Worm (Caenorhabditis elegans) whole organism, L4 larva: Measurements from ENCODE around the gene F57A8.1.

Experiments
- F26F4.8 ChIP-seq: fragments of 200-800 bp; sonication (Bioruptor generic); conservative IDR thresholded peaks from 2 replicates; pipeline ENCODE4 v1.3.6; 2022; ENCODE audit warnings: missing genetic modification characterization, missing compliant biosample characterization
- F44E2.7 ChIP-seq: fragments of 200-800 bp; sonication (Bioruptor generic); IDR thresholded peaks from 2 replicates; pipeline ENCODE4 v2.1.2; 2022; ENCODE audit warnings: missing genetic modification characterization, missing compliant biosample characterization
- T26A8.4 ChIP-seq: fragments of 200-800 bp; sonication (Bioruptor generic); IDR thresholded peaks from 2 replicates; pipeline ENCODE4 v1.3.6; 2022; ENCODE audit warnings: missing genetic modification characterization, missing compliant biosample characterization
- ZK337.2 ChIP-seq: fragments of 200-800 bp; sonication (Bioruptor generic); IDR thresholded peaks from 2 replicates; pipeline ENCODE4 v1.3.6; 2022; ENCODE audit warnings: missing genetic modification reagents, missing genetic modification characterization, missing compliant biosample characterization
- aha-1 ChIP-seq: fragments of 150-350 bp; peaks from one replicate; lab custom pipeline; 2014; ENCODE audit warnings: missing biosample characterization, missing genetic modification characterization
- ama-1 ChIP-seq: fragments of 150-350 bp; optimal IDR thresholded peaks from 2 replicates; lab custom pipeline; 2014; ENCODE audit warnings: inconsistent platforms, mixed read lengths
- ceh-32 ChIP-seq: sonication (generic microtip); optimal IDR thresholded peaks from 2 replicates; lab custom pipeline; 2016; ENCODE audit warnings: mild to moderate bottlenecking, missing genetic modification characterization, missing compliant biosample characterization; ENCODE audit not compliant: poor library complexity
- ceh-44 ChIP-seq: fragments of 200-800 bp; sonication (Bioruptor generic); IDR thresholded peaks from 2 replicates; pipeline ENCODE4 v1.3.6; 2022; ENCODE audit warnings: missing genetic modification reagents, missing genetic modification characterization, missing compliant biosample characterization
- daf-8 ChIP-seq: fragments of 200-800 bp; sonication (Bioruptor generic); IDR thresholded peaks from 2 replicates; pipeline ENCODE4 v1.3.6; 2022; ENCODE audit warnings: missing genetic modification characterization, missing compliant biosample characterization
- dmd-6 ChIP-seq: fragments of 200-800 bp; sonication (Bioruptor generic); IDR thresholded peaks from 2 replicates; pipeline ENCODE4 v1.3.6; 2022; ENCODE audit warnings: missing genetic modification reagents, missing genetic modification characterization, missing compliant biosample characterization
- dmd-8 ChIP-seq: fragments of 200-800 bp; sonication (Bioruptor generic); IDR thresholded peaks from 2 replicates; pipeline ENCODE4 v1.3.6; 2022; ENCODE audit warnings: missing genetic modification characterization, missing compliant biosample characterization
- egl-27 ChIP-seq: sonication (generic microtip); optimal IDR thresholded peaks from 3 replicates; lab custom pipeline; 2017; ENCODE audit warnings: missing biosample characterization, missing genetic modification reagents, missing genetic modification characterization
- egl-43 ChIP-seq: fragments of 200-800 bp; sonication (Bioruptor generic); IDR thresholded peaks from 2 replicates; pipeline ENCODE4 v1.3.6; 2022; ENCODE audit warnings: missing genetic modification reagents, missing genetic modification characterization, missing compliant biosample characterization
- fkh-10 ChIP-seq: fragments of 150-350 bp; optimal IDR thresholded peaks from 2 replicates; lab custom pipeline; 2014; ENCODE audit warnings: missing biosample characterization, missing genetic modification reagents, missing genetic modification characterization
- hlh-11 ChIP-seq: fragments of 200-800 bp; sonication (Bioruptor generic); optimal IDR thresholded peaks from 2 replicates; lab custom pipeline; 2018; ENCODE audit warnings: mild to moderate bottlenecking, missing genetic modification characterization, missing compliant biosample characterization
- hlh-30 ChIP-seq: sonication (generic microtip); optimal IDR thresholded peaks from 2 replicates; lab custom pipeline; 2017; ENCODE audit warnings: antibody characterized with exemption, mild to moderate bottlenecking, missing genetic modification characterization, missing compliant biosample characterization; ENCODE audit not compliant: insufficient read depth
- jun-1 ChIP-seq: fragments of 150-350 bp; optimal IDR thresholded peaks from 2 replicates; lab custom pipeline; 2014; ENCODE audit warnings: missing biosample characterization, missing genetic modification reagents, missing genetic modification characterization
- lin-1 ChIP-seq: fragments of 200-800 bp; sonication (Bioruptor generic); IDR thresholded peaks from 2 replicates; pipeline ENCODE4 v1.3.6; 2022; ENCODE audit warnings: missing genetic modification reagents, missing genetic modification characterization, missing compliant biosample characterization
- madf-5 ChIP-seq, 2 experiments: fragments of 200-800 bp; sonication (Bioruptor generic); IDR thresholded peaks; 2 replicates each; pipeline ENCODE4 v1.3.6; 2022; ENCODE audit warnings: missing compliant biosample characterization in 2 of 2, missing genetic modification characterization in 2 of 2
- mdt-29 ChIP-seq: fragments of 200-800 bp; sonication (Bioruptor generic); IDR thresholded peaks from 2 replicates; pipeline ENCODE4 v1.3.6; 2022; ENCODE audit warnings: missing genetic modification reagents, missing genetic modification characterization, missing compliant biosample characterization
- mep-1 ChIP-seq: fragments of 150-350 bp; sonication (generic microtip); optimal IDR thresholded peaks from 3 replicates; lab custom pipeline; 2014; ENCODE audit warnings: missing biosample characterization, missing genetic modification characterization
- mxl-2 ChIP-seq: fragments of 200-800 bp; sonication (Bioruptor generic); conservative IDR thresholded peaks from 2 replicates; pipeline ENCODE4 v1.3.6; 2022; ENCODE audit warnings: missing genetic modification reagents, missing genetic modification characterization, missing compliant biosample characterization
- mxl-3 ChIP-seq: fragments of 200-800 bp; sonication (Bioruptor generic); optimal IDR thresholded peaks from 2 replicates; lab custom pipeline; 2018; ENCODE audit warnings: mild to moderate bottlenecking, missing genetic modification characterization, missing compliant biosample characterization
- nhr-11 ChIP-seq: fragments of 150-350 bp; optimal IDR thresholded peaks from 2 replicates; lab custom pipeline; 2014; ENCODE audit warnings: missing biosample characterization, missing genetic modification characterization
- nhr-25 ChIP-seq: sonication (generic microtip); optimal IDR thresholded peaks from 2 replicates; lab custom pipeline; 2017; ENCODE audit warnings: missing genetic modification characterization, mild to moderate bottlenecking, missing compliant biosample characterization, antibody characterized with exemption, moderate library complexity, borderline replicate concordance; ENCODE audit not compliant: insufficient read depth
- nhr-28 ChIP-seq: fragments of 150-350 bp; optimal IDR thresholded peaks from 2 replicates; lab custom pipeline; 2014; ENCODE audit warnings: missing biosample characterization, missing genetic modification characterization
- nhr-48 ChIP-seq: sonication (generic microtip); optimal IDR thresholded peaks from 2 replicates; lab custom pipeline; 2016; ENCODE audit warnings: mild to moderate bottlenecking, missing genetic modification characterization, missing compliant biosample characterization
- nhr-76 ChIP-seq: fragments of 150-350 bp; optimal IDR thresholded peaks from 2 replicates; lab custom pipeline; 2014; ENCODE audit warnings: missing biosample characterization, missing genetic modification characterization
- nhr-77 ChIP-seq: fragments of 150-350 bp; optimal IDR thresholded peaks from 2 replicates; lab custom pipeline; 2014; ENCODE audit warnings: missing biosample characterization, missing genetic modification characterization
- php-3 ChIP-seq: fragments of 200-800 bp; sonication (Bioruptor generic); IDR thresholded peaks from 2 replicates; pipeline ENCODE4 v1.3.6; 2022; ENCODE audit warnings: missing genetic modification reagents, missing genetic modification characterization, missing compliant biosample characterization
- rbr-2 ChIP-seq: sonication (generic microtip); optimal IDR thresholded peaks from 2 replicates; lab custom pipeline; 2016; ENCODE audit warnings: missing genotype, missing genetic modification characterization, missing compliant biosample characterization
- snpc-4 ChIP-seq: fragments of 150-350 bp; optimal IDR thresholded peaks from 2 replicates; lab custom pipeline; 2014; ENCODE audit warnings: missing biosample characterization, missing genetic modification characterization
- spr-1 ChIP-seq: sonication (generic microtip); optimal IDR thresholded peaks from 2 replicates; lab custom pipeline; 2016; ENCODE audit warnings: mild to moderate bottlenecking, missing genetic modification characterization, missing compliant biosample characterization
- spr-3 ChIP-seq: fragments of 200-800 bp; sonication (Bioruptor generic); optimal IDR thresholded peaks from 2 replicates; lab custom pipeline; 2018; ENCODE audit warnings: mild to moderate bottlenecking, missing genetic modification characterization, missing compliant biosample characterization
- tag-97 ChIP-seq: fragments of 200-800 bp; sonication (Bioruptor generic); IDR thresholded peaks from 2 replicates; pipeline ENCODE4 v1.3.6; 2022; ENCODE audit warnings: missing genetic modification characterization, missing compliant biosample characterization
- tra-1 ChIP-seq: fragments of 200-800 bp; sonication (Bioruptor generic); IDR thresholded peaks from 2 replicates; pipeline ENCODE4 v1.3.6; 2022; ENCODE audit warnings: missing genetic modification reagents, missing genetic modification characterization, missing compliant biosample characterization
- unc-62 ChIP-seq, 3 experiments: fragments of 150-350 bp in 1 of 3; sonication (generic microtip); optimal IDR thresholded peaks in 2 of 3; peaks in 1 of 3; 1 replicate in 1 of 3; 2 replicates in 2 of 3; lab custom pipeline; 2014 to 2017; ENCODE audit warnings: missing biosample characterization in 3 of 3, missing genetic modification characterization in 3 of 3, missing genetic modification reagents in 3 of 3, missing genotype in 1 of 3
- vab-7 ChIP-seq: fragments of 200-800 bp; sonication (Bioruptor generic); IDR thresholded peaks from 2 replicates; pipeline ENCODE4 v1.3.6; 2022; ENCODE audit warnings: missing genetic modification reagents, missing genetic modification characterization, missing compliant biosample characterization

The F57A8.1 gene

DNA sequence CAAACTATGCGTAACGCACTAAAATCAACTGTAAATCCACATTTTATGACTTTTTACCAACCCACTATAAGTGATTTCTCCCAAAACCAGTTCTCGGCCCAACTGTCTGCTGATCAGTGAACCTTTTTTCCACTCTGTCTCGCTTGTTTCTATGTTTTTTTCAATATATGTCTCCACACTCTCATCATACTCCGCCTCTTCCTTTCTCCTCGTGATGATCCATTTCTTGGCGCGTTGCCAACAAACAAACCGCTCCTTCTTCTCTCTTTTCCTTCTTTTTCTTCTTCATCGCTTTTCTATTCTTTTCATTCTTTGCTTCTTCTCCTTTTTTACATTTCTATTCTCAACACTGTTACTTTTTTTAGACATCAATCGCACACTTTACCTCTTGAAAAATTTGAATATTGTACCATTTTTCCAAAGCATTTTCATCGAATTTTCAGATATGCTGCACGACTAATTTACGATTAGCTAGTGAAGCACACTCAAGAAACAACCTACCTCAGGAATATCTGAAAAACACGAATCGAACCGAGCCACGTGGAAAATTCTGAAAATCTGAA is 6.2 kb downstream of the F57A8.1 start, which contains the start of gene T06E8.8 (continued):
- no peak for TF ChIP-seq php-3 (GFP tag; lab: Robert Waterston, UW)
- no peak for TF ChIP-seq spr-1
- no peak for TF ChIP-seq mxl-2
- no peak for TF ChIP-seq vab-7
- TF ChIP-seq nhr-76 (tag; lab: Kevin White, UChicago), result no peak
- TF ChIP-seq T26A8.4 (GFP tag; lab: Robert Waterston, UW), result no peak
- TF ChIP-seq ZK337.2 (GFP tag; lab: Robert Waterston, UW), result no peak
- peak; percentile 39 for TF ChIP-seq rbr-2 (tag; lab: Kevin White, UChicago)
- peak; percentile 81 for TF ChIP-seq hlh-11 (tag; lab: Kevin White, UChicago)
- TF ChIP-seq, all 104 proteins: peak for 24

DNA sequence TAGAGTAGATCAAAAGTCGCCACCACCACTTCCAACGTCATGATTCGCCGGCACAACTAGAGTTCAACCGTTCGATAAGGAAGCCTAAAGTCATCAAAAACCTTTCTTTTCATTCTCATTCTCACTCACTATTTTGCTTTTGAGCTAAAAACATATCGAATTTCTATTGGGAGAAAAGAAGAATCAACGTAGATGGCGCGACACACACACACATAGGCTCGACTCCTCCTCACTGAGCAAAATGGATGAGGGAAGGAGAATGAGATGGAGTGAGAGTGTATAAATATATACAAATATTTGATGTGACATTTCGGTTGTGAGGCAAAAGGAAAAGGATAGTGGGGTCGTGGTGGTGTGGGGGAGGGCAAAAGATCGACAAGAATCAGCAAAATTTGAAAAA is 7.6 kb downstream of the F57A8.1 start:
- peak; percentile 29 for TF ChIP-seq aha-1 (tag; lab: Kevin White, UChicago)
- no peak for TF ChIP-seq ceh-44 (GFP tag; lab: Robert Waterston, UW)

DNA sequence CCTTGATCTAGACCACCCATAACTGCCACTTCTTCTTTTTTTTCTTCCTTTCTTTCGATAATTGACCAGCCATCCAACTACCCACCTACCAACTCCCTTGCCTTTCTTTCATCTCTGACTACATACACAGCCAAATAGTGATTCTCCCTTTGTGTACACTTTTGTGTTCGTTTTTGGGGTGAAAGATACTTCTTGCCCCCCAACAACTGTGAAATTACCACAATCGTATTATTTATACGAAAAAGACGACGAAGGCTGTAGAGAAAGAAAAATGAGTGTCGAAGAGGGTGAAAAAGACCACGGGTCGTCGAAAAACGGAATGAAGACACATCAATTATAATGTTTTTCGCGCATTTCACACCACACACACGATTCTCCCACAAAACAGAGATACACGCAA is 9.4 kb downstream of the F57A8.1 start:
- no peak for TF ChIP-seq snpc-4
- TF ChIP-seq egl-43 (GFP tag; lab: Robert Waterston, UW), result no peak
- TF ChIP-seq unc-62 (GFP tag; optimal IDR thresholded peaks at IDR 0.05 in 1 of 2; lab: Kevin White, UChicago), result peak in 1 of 2 experiments; percentile 74
- TF ChIP-seq unc-62 (tag; optimal IDR thresholded peaks at IDR 0.05; lab: Kevin White, UChicago), result no peak
- TF ChIP-seq nhr-48 (tag; lab: Kevin White, UChicago), result no peak
- TF ChIP-seq dmd-6 (GFP tag; lab: Robert Waterston, UW), result no peak
- TF ChIP-seq ama-1 (lab: Kevin White, UChicago), result peak; percentile 56
- TF ChIP-seq egl-27 (tag; lab: Kevin White, UChicago), result no peak
- no peak for TF ChIP-seq daf-8 (GFP tag; lab: Robert Waterston, UW)
- TF ChIP-seq mxl-3, result no peak
- TF ChIP-seq tag-97 (GFP tag; lab: Robert Waterston, UW), result no peak
- TF ChIP-seq jun-1 (tag; lab: Kevin White, UChicago), result no peak
- no peak for TF ChIP-seq hlh-11 (tag; lab: Kevin White, UChicago)
- TF ChIP-seq mep-1 (tag; lab: Kevin White, UChicago), result peak; percentile 22
- TF ChIP-seq fkh-10, result no peak
- TF ChIP-seq tra-1 (GFP tag; lab: Robert Waterston, UW), result no peak
- TF ChIP-seq lin-1 (GFP tag; lab: Robert Waterston, UW), result no peak
- no peak for TF ChIP-seq spr-3 (GFP tag; lab: Kevin White, UChicago)
- 0 out of 2 replicates have a peak, but pooled peaks have one; percentile 19 for TF ChIP-seq T26A8.4 (GFP tag; lab: Robert Waterston, UW)
- TF ChIP-seq ceh-32 (tag; lab: Kevin White, UChicago), result no peak
- TF ChIP-seq nhr-11 (tag; lab: Kevin White, UChicago), result peak; percentile 2
- TF ChIP-seq nhr-77 (tag; lab: Kevin White, UChicago), result no peak
- no peak for TF ChIP-seq F26F4.8
- no peak for TF ChIP-seq madf-5 (GFP tag; IDR thresholded peaks at IDR 0.05; lab: Robert Waterston, UW)
- 0 out of 2 replicates have a peak, but pooled peaks have one; percentile 25 for TF ChIP-seq dmd-8
- TF ChIP-seq F44E2.7 (GFP tag; lab: Robert Waterston, UW), result no peak
- TF ChIP-seq aha-1 (tag; lab: Kevin White, UChicago), result peak; percentile 86
- no peak for TF ChIP-seq mdt-29
- peak; percentile 16 for TF ChIP-seq nhr-28
- peak; percentile 43 for TF ChIP-seq nhr-25 (tag; lab: Kevin White, UChicago)
- peak; percentile 7 for TF ChIP-seq hlh-30 (tag; lab: Kevin White, UChicago)
